Fruit fly (Drosophila melanogaster) whole organism, prepupa: Measurements from ENCODE around the gene CG14811.

Experiments
- Blimp-1 ChIP-seq: fragments of 200-800 bp; sonication (Bioruptor generic); optimal IDR thresholded peaks from 3 replicates; lab custom pipeline; 2017; ENCODE audit warnings: missing biosample characterization, missing genetic modification characterization, mild to moderate bottlenecking, moderate library complexity, missing genetic modification reagents
- CG10631 ChIP-seq: fragments of 200-800 bp; sonication (Bioruptor generic); optimal IDR thresholded peaks from 2 replicates; lab custom pipeline; 2016; ENCODE audit warnings: missing biosample characterization, missing genetic modification characterization
- CG34406 ChIP-seq: fragments of 200-800 bp; sonication (Bioruptor generic); optimal IDR thresholded peaks from 3 replicates; lab custom pipeline; 2016; ENCODE audit warnings: missing biosample characterization, missing genetic modification characterization
- CG3919 ChIP-seq: fragments of 200-800 bp; sonication (Bioruptor generic); optimal IDR thresholded peaks from 3 replicates; lab custom pipeline; 2016; ENCODE audit warnings: missing biosample characterization, missing genetic modification characterization
- CG9139 ChIP-seq: fragments of 200-800 bp; sonication (Bioruptor generic); optimal IDR thresholded peaks from 3 replicates; lab custom pipeline; 2017; ENCODE audit warnings: missing biosample characterization, mild to moderate bottlenecking, missing genetic modification characterization
- Eip75B ChIP-seq: fragments of 200-800 bp; sonication (Bioruptor generic); optimal IDR thresholded peaks from 3 replicates; lab custom pipeline; 2016; ENCODE audit warnings: missing biosample characterization, missing genetic modification characterization
- Ets21C ChIP-seq: fragments of 200-800 bp; sonication (Bioruptor generic); optimal IDR thresholded peaks from 3 replicates; lab custom pipeline; 2016; ENCODE audit warnings: missing biosample characterization, missing genetic modification characterization
- Lpt ChIP-seq: fragments of 200-800 bp; sonication (Bioruptor generic); optimal IDR thresholded peaks from 3 replicates; lab custom pipeline; 2016; ENCODE audit warnings: missing biosample characterization, missing genetic modification characterization
- fd59A ChIP-seq: fragments of 200-800 bp; sonication (Bioruptor generic); optimal IDR thresholded peaks from 2 replicates; lab custom pipeline; 2017; ENCODE audit warnings: missing biosample characterization, mild to moderate bottlenecking, missing genetic modification characterization, missing genetic modification reagents
- fd85E ChIP-seq: fragments of 200-800 bp; sonication (Bioruptor generic); optimal IDR thresholded peaks from 3 replicates; lab custom pipeline; 2016; ENCODE audit warnings: missing biosample characterization, missing genetic modification characterization
- lz ChIP-seq: fragments of 200-800 bp; sonication (Bioruptor generic); optimal IDR thresholded peaks from 3 replicates; lab custom pipeline; 2016; ENCODE audit warnings: missing biosample characterization, missing genetic modification characterization
- net ChIP-seq: fragments of 200-800 bp; sonication (Bioruptor generic); optimal IDR thresholded peaks from 3 replicates; lab custom pipeline; 2016; ENCODE audit warnings: missing biosample characterization, missing genetic modification characterization
- salr ChIP-seq, 2 experiments: fragments of 200-800 bp; sonication (Bioruptor generic); optimal IDR thresholded peaks; 3 replicates each; lab custom pipeline; 2016 to 2018; ENCODE audit warnings: missing biosample characterization in 2 of 2, missing genetic modification characterization in 2 of 2, mild to moderate bottlenecking in 1 of 2

DNA sequence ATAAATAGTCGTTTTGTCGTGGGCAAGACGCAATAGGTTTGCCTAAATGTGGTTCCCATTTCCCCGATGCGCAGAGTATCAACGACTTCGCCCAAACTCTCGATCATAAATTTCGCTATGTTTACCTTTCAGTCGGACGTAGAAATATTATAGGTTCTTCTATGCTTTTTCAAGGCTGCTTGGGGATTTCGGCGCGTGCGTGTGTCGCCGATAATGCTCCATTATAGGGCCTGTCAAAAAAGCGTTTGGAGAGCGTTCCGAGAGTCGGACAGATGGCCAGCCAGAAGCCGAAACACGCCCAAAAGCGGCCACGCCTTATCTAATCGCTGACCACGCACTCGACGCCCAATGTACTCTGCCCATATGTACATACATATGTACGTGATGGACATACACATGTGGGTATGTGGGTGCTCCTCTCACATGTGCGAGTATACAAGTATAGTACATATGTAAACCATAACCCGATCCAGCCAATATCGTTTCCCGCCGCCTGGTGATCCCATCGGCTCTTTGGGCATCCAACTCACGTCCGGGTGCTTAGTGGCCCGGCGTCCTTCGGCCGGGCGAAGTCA, 26.5 kb upstream of the CG14811 start:
- TF ChIP-seq CG34406 (GFP tag; lab: Kevin White, UChicago) (no peak), CG3919 (GFP tag; lab: Kevin White, UChicago) (no peak), CG9139 (GFP tag; lab: Kevin White, UChicago) (no peak), net (GFP tag; lab: Kevin White, UChicago) (no peak), Lpt (GFP tag; lab: Kevin White, UChicago) (no peak), Ets21C (GFP tag; lab: Kevin White, UChicago) (no peak), Blimp-1 (GFP tag; lab: Kevin White, UChicago) (no peak), fd85E (GFP tag; lab: Kevin White, UChicago) (no peak), lz (no peak), CG10631 (GFP tag; lab: Kevin White, UChicago) (no peak), fd59A (GFP tag; lab: Kevin White, UChicago) (no peak), salr (GFP tag; optimal IDR thresholded peaks at IDR 0.05; lab: Kevin White, UChicago) (no peak), Eip75B (no peak)
